Worm (Caenorhabditis elegans) whole organism, young adult: ENCODE measurements around the gene irld-3.

ENCODE experiments used
- D2030.7 ChIP-seq: fragments of 200-800 bp; sonication (Bioruptor generic); IDR thresholded peaks from 2 replicates; pipeline ENCODE4 v1.3.6; 2022; ENCODE audit warnings: missing genetic modification reagents, missing genetic modification characterization, missing compliant biosample characterization
- F23B12.7 ChIP-seq: sonication (generic microtip); optimal IDR thresholded peaks from 2 replicates; lab custom pipeline; 2017; ENCODE audit warnings: missing genetic modification characterization, mild to moderate bottlenecking, missing compliant biosample characterization, antibody characterized with exemption, moderate library complexity; ENCODE audit not compliant: insufficient read depth
- F37B4.10 ChIP-seq: fragments of 200-800 bp; sonication (Bioruptor generic); IDR thresholded peaks from 2 replicates; pipeline ENCODE4 v1.3.6; 2022; ENCODE audit warnings: missing genetic modification characterization, missing compliant biosample characterization
- K12H6.12 ChIP-seq: fragments of 200-800 bp; sonication (Bioruptor generic); optimal IDR thresholded peaks from 2 replicates; lab custom pipeline; 2018; ENCODE audit warnings: mild to moderate bottlenecking, missing genetic modification characterization, missing compliant biosample characterization
- T26A5.8 ChIP-seq: sonication (generic microtip); optimal IDR thresholded peaks from 2 replicates; lab custom pipeline; 2016; ENCODE audit warnings: missing genetic modification characterization, missing compliant biosample characterization
- athp-1 ChIP-seq: sonication (generic microtip); optimal IDR thresholded peaks from 2 replicates; lab custom pipeline; 2017; ENCODE audit warnings: mild to moderate bottlenecking, missing genetic modification characterization, missing compliant biosample characterization
- bed-1 ChIP-seq: fragments of 200-800 bp; sonication (Bioruptor generic); IDR thresholded peaks from 2 replicates; pipeline ENCODE4 v1.3.6; 2022; ENCODE audit warnings: missing genetic modification reagents, missing genetic modification characterization, missing compliant biosample characterization
- ceh-27 ChIP-seq: fragments of 200-800 bp; sonication (Bioruptor generic); optimal IDR thresholded peaks from 2 replicates; lab custom pipeline; 2018; ENCODE audit warnings: mild to moderate bottlenecking, missing genetic modification characterization, moderate library complexity, missing compliant biosample characterization
- ceh-79 ChIP-seq: sonication (generic microtip); optimal IDR thresholded peaks from 2 replicates; lab custom pipeline; 2017; ENCODE audit warnings: mild to moderate bottlenecking, missing genetic modification characterization, missing compliant biosample characterization
- dpl-1 ChIP-seq: fragments of 150-350 bp; optimal IDR thresholded peaks from 2 replicates; lab custom pipeline; 2014; ENCODE audit warnings: missing biosample characterization, missing genetic modification reagents, missing genetic modification characterization
- egrh-3 ChIP-seq: fragments of 200-800 bp; sonication (Bioruptor generic); IDR thresholded peaks from 2 replicates; pipeline ENCODE4 v1.3.6; 2022; ENCODE audit warnings: missing genetic modification reagents, missing genetic modification characterization, missing compliant biosample characterization
- gei-17 ChIP-seq: fragments of 200-800 bp; sonication (Bioruptor generic); optimal IDR thresholded peaks from 2 replicates; lab custom pipeline; 2018; ENCODE audit warnings: mild to moderate bottlenecking, missing genetic modification characterization, missing compliant biosample characterization
- him-1 ChIP-seq: sonication (generic microtip); optimal IDR thresholded peaks from 2 replicates; lab custom pipeline; 2016; ENCODE audit warnings: missing genotype, missing genetic modification reagents, missing genetic modification characterization, missing compliant biosample characterization
- hmg-1.2 ChIP-seq: fragments of 200-800 bp; sonication (Bioruptor generic); IDR thresholded peaks from 2 replicates; pipeline ENCODE4 v1.3.6; 2022; ENCODE audit warnings: missing genetic modification reagents, missing genetic modification characterization, missing compliant biosample characterization
- let-607 ChIP-seq, 2 experiments: fragments of 200-800 bp in 1 of 2; sonication (Bioruptor generic) in 1 of 2; sonication (generic microtip) in 1 of 2; optimal IDR thresholded peaks; 2 replicates each; lab custom pipeline; 2016 to 2018; ENCODE audit warnings: mild to moderate bottlenecking in 2 of 2, missing compliant biosample characterization in 2 of 2, missing genetic modification characterization in 2 of 2, moderate library complexity in 2 of 2, missing genotype in 1 of 2
- lin-26 ChIP-seq: fragments of 200-800 bp; sonication (Bioruptor generic); IDR thresholded peaks from 2 replicates; pipeline ENCODE4 v1.3.6; 2022; ENCODE audit warnings: missing genetic modification reagents, missing genetic modification characterization, missing compliant biosample characterization
- lsy-27 ChIP-seq: sonication (generic microtip); optimal IDR thresholded peaks from 2 replicates; lab custom pipeline; 2017; ENCODE audit warnings: missing genetic modification characterization, mild to moderate bottlenecking, missing compliant biosample characterization, antibody characterized with exemption, missing genotype, borderline replicate concordance; ENCODE audit not compliant: insufficient read depth
- madf-10 ChIP-seq: sonication (generic microtip); optimal IDR thresholded peaks from 2 replicates; lab custom pipeline; 2016; ENCODE audit warnings: mild to moderate bottlenecking, missing genetic modification characterization, missing compliant biosample characterization
- madf-6 ChIP-seq: fragments of 200-800 bp; sonication (Bioruptor generic); IDR thresholded peaks from 2 replicates; pipeline ENCODE4 v1.3.6; 2022; ENCODE audit warnings: missing genetic modification reagents, missing genetic modification characterization, missing compliant biosample characterization
- madf-8 ChIP-seq: fragments of 200-800 bp; sonication (Bioruptor generic); conservative IDR thresholded peaks from 2 replicates; pipeline ENCODE4 v1.3.6; 2022; ENCODE audit warnings: missing genetic modification reagents, missing genetic modification characterization, missing compliant biosample characterization
- nhr-120 ChIP-seq: fragments of 200-800 bp; sonication (Bioruptor generic); IDR thresholded peaks from 2 replicates; pipeline ENCODE4 v1.3.6; 2022; ENCODE audit warnings: missing genetic modification characterization, missing compliant biosample characterization
- pbrm-1 ChIP-seq: fragments of 200-800 bp; sonication (Bioruptor generic); IDR thresholded peaks from 2 replicates; pipeline ENCODE4 v1.3.6; 2022; ENCODE audit warnings: missing genetic modification reagents, missing genetic modification characterization, missing compliant biosample characterization
- repo-1 ChIP-seq: sonication (generic microtip); optimal IDR thresholded peaks from 2 replicates; lab custom pipeline; 2017; ENCODE audit warnings: mild to moderate bottlenecking, missing genetic modification characterization, missing compliant biosample characterization
- rpc-1 ChIP-seq, 2 experiments: fragments of 150-350 bp in 1 of 2; sonication (generic microtip) in 1 of 2; optimal IDR thresholded peaks; 2 replicates each; lab custom pipeline; 2014 to 2018; ENCODE audit warnings: missing biosample characterization in 1 of 2, missing genetic modification characterization in 1 of 2, missing genetic modification reagents in 1 of 2, missing genotype in 1 of 2
- sdz-38 ChIP-seq: sonication (generic microtip); optimal IDR thresholded peaks from 2 replicates; lab custom pipeline; 2016; ENCODE audit warnings: missing genotype, missing genetic modification characterization, missing compliant biosample characterization
- snpc-3.4 ChIP-seq: sonication (generic microtip); optimal IDR thresholded peaks from 2 replicates; lab custom pipeline; 2017; ENCODE audit warnings: missing genetic modification characterization, mild to moderate bottlenecking, missing compliant biosample characterization, antibody characterized with exemption, moderate library complexity, missing genotype, missing genetic modification reagents
- snpc-4 ChIP-seq, 5 experiments: fragments of 150-350 bp in 1 of 5; sonication (generic microtip) in 4 of 5; optimal IDR thresholded peaks; 2 replicates each; lab custom pipeline; 2014 to 2018; ENCODE audit warnings: missing genetic modification characterization in 5 of 5, missing biosample characterization in 3 of 5, antibody characterized with exemption in 2 of 5, mild to moderate bottlenecking in 2 of 5, missing compliant biosample characterization in 2 of 5, missing genotype in 2 of 5, moderate library complexity in 2 of 5, missing genetic modification reagents in 1 of 5
- tbp1 ChIP-seq: fragments of 200-800 bp; sonication (Bioruptor generic); optimal IDR thresholded peaks from 2 replicates; lab custom pipeline; 2018; ENCODE audit warnings: mild to moderate bottlenecking, missing genetic modification characterization, missing compliant biosample characterization
- unc-130 ChIP-seq: sonication (generic microtip); optimal IDR thresholded peaks from 2 replicates; lab custom pipeline; 2016; ENCODE audit warnings: missing genetic modification reagents, missing genetic modification characterization, missing compliant biosample characterization
- unc-62 ChIP-seq: fragments of 150-350 bp; optimal IDR thresholded peaks from 2 replicates; lab custom pipeline; 2014; ENCODE audit warnings: missing biosample characterization, missing genetic modification reagents, missing genetic modification characterization
- xnd-1 ChIP-seq: sonication (generic microtip); optimal IDR thresholded peaks from 2 replicates; lab custom pipeline; 2016; ENCODE audit warnings: missing genotype, missing genetic modification reagents, missing genetic modification characterization, missing compliant biosample characterization
- zfh-2 ChIP-seq: fragments of 200-800 bp; sonication (Bioruptor generic); conservative IDR thresholded peaks from 2 replicates; pipeline ENCODE4 v1.3.6; 2022; ENCODE audit warnings: missing genetic modification reagents, missing genetic modification characterization, missing compliant biosample characterization
- ztf-18 ChIP-seq: sonication (generic microtip); optimal IDR thresholded peaks from 2 replicates; lab custom pipeline; 2016; ENCODE audit warnings: missing genotype, mild to moderate bottlenecking, missing genetic modification characterization, missing compliant biosample characterization

irld-3 gene

ce11 chrV:3138488-3138887, at the start of gene irld-3, which contains the start of gene F02C9.1:
Gene irld-3, minus strand, starts transcription at chrV:3138588.
Gene F02C9.1, plus strand, starts transcription at chrV:3138703.
- no peak for TF ChIP-seq K12H6.12 (tag; lab: Kevin White, UChicago)
- TF ChIP-seq snpc-3.4 (tag; lab: Kevin White, UChicago): no peak
- no peak for TF ChIP-seq bed-1 (GFP tag; lab: Robert Waterston, UW)
- TF ChIP-seq F23B12.7: no peak
- TF ChIP-seq dpl-1 (GFP tag; lab: Kevin White, UChicago): no peak
- TF ChIP-seq athp-1: no peak
- TF ChIP-seq T26A5.8: no peak
- no peak for TF ChIP-seq let-607 (tag; optimal IDR thresholded peaks at IDR 0.05; lab: Kevin White, UChicago)
- no peak for TF ChIP-seq unc-62 (GFP tag; lab: Kevin White, UChicago)
- no peak for TF ChIP-seq ceh-79 (tag; lab: Kevin White, UChicago)
- TF ChIP-seq rpc-1 (optimal IDR thresholded peaks at IDR 0.05; lab: Kevin White, UChicago): no peak
- TF ChIP-seq rpc-1 (tag; optimal IDR thresholded peaks at IDR 0.05; lab: Kevin White, UChicago): no peak
- TF ChIP-seq D2030.7 (GFP tag; lab: Robert Waterston, UW): no peak
- TF ChIP-seq nhr-120: no peak
- TF ChIP-seq madf-8 (GFP tag; lab: Robert Waterston, UW): no peak
- TF ChIP-seq tbp1 (GFP tag; lab: Kevin White, UChicago): no peak
- no peak for TF ChIP-seq sdz-38
- no peak for TF ChIP-seq lsy-27 (tag; lab: Kevin White, UChicago)
- TF ChIP-seq gei-17 (GFP tag; lab: Kevin White, UChicago): no peak

ce11 chrV:3188043-3188442, 49.7 kb upstream of the irld-3 start, which contains the start of gene lag-2:
Gene lag-2, plus strand, starts transcription at chrV:3188343.
- TF ChIP-seq unc-130: no peak
- TF ChIP-seq F37B4.10: no peak
- TF ChIP-seq lin-26 (GFP tag; lab: Robert Waterston, UW): no peak
- no peak for TF ChIP-seq hmg-1.2 (GFP tag; lab: Robert Waterston, UW)
- TF ChIP-seq pbrm-1 (GFP tag; lab: Robert Waterston, UW): no peak

- TF ChIP-seq egrh-3 (peak; percentile 78; the same call in 1 of the 2 replicates), madf-10 (no peak)
Observed at ce11 chrV:3185855-3186254, 47.5 kb upstream of the irld-3 start.

- TF ChIP-seq ceh-27 (no peak), repo-1 (tag; lab: Kevin White, UChicago) (no peak), lsy-27 (tag; lab: Kevin White, UChicago) (no peak), zfh-2 (no peak), madf-6 (GFP tag; lab: Robert Waterston, UW) (no peak), xnd-1 (no peak), hmg-1.2 (GFP tag; lab: Robert Waterston, UW) (no peak), ztf-18 (tag; lab: Kevin White, UChicago) (no peak), snpc-4 (GFP tag; optimal IDR thresholded peaks at IDR 0.05; lab: Kevin White, UChicago) (no peak), snpc-4 (tag; optimal IDR thresholded peaks at IDR 0.05; lab: Kevin White, UChicago) (no peak), him-1 (tag; lab: Kevin White, UChicago) (no peak)
Observed at ce11 chrV:3176161-3176560, 37.8 kb upstream of the irld-3 start, which contains the start of gene srab-8. Gene srab-8, plus strand, starts transcription at chrV:3176461.
